Worm (Caenorhabditis elegans) whole organism, young adult: ENCODE results near the gene F57B9.8.

ENCODE experiments used
- B0035.1 ChIP-seq: sonication (generic microtip); optimal IDR thresholded peaks from 2 replicates; lab custom pipeline; 2016; ENCODE audit warnings: missing genetic modification characterization, mild to moderate bottlenecking, missing compliant biosample characterization, missing genotype, missing genetic modification reagents
- C06A6.2 ChIP-seq: fragments of 200-800 bp; sonication (Bioruptor generic); conservative IDR thresholded peaks from 2 replicates; pipeline ENCODE4 v1.3.6; 2022; ENCODE audit warnings: missing genetic modification characterization, missing compliant biosample characterization
- D2030.7 ChIP-seq: fragments of 200-800 bp; sonication (Bioruptor generic); IDR thresholded peaks from 2 replicates; pipeline ENCODE4 v1.3.6; 2022; ENCODE audit warnings: missing genetic modification reagents, missing genetic modification characterization, missing compliant biosample characterization
- F23B12.7 ChIP-seq: sonication (generic microtip); optimal IDR thresholded peaks from 2 replicates; lab custom pipeline; 2017; ENCODE audit warnings: missing genetic modification characterization, mild to moderate bottlenecking, missing compliant biosample characterization, antibody characterized with exemption, moderate library complexity; ENCODE audit not compliant: insufficient read depth
- F52B5.7 ChIP-seq: sonication (generic microtip); optimal IDR thresholded peaks from 2 replicates; lab custom pipeline; 2016; ENCODE audit warnings: mild to moderate bottlenecking, missing genetic modification characterization, missing compliant biosample characterization
- F57A8.1 ChIP-seq: fragments of 200-800 bp; sonication (Bioruptor generic); optimal IDR thresholded peaks from 2 replicates; lab custom pipeline; 2018; ENCODE audit warnings: mild to moderate bottlenecking, missing genetic modification characterization, moderate library complexity, missing compliant biosample characterization
- F57C9.4 ChIP-seq: sonication (generic microtip); optimal IDR thresholded peaks from 2 replicates; lab custom pipeline; 2017; ENCODE audit warnings: mild to moderate bottlenecking, missing genetic modification characterization, missing compliant biosample characterization
- T07F8.4 ChIP-seq: sonication (generic microtip); optimal IDR thresholded peaks from 2 replicates; lab custom pipeline; 2016; ENCODE audit warnings: mild to moderate bottlenecking, missing genetic modification characterization, moderate library complexity, missing compliant biosample characterization
- Y95B8A.8 ChIP-seq: fragments of 200-800 bp; sonication (Bioruptor generic); IDR thresholded peaks from 2 replicates; pipeline ENCODE4 v1.3.6; 2022; ENCODE audit warnings: missing genetic modification reagents, missing genetic modification characterization, missing compliant biosample characterization
- aptf-2 ChIP-seq: fragments of 200-800 bp; sonication (Bioruptor generic); conservative IDR thresholded peaks from 2 replicates; pipeline ENCODE4 v1.3.6; 2022; ENCODE audit warnings: missing genetic modification reagents, missing genetic modification characterization, missing compliant biosample characterization
- attf-5 ChIP-seq: fragments of 200-800 bp; sonication (Bioruptor generic); optimal IDR thresholded peaks from 2 replicates; lab custom pipeline; 2018; ENCODE audit warnings: mild to moderate bottlenecking, missing genetic modification characterization, missing compliant biosample characterization
- bed-1 ChIP-seq: fragments of 200-800 bp; sonication (Bioruptor generic); IDR thresholded peaks from 2 replicates; pipeline ENCODE4 v1.3.6; 2022; ENCODE audit warnings: missing genetic modification reagents, missing genetic modification characterization, missing compliant biosample characterization
- bed-2 ChIP-seq: fragments of 200-800 bp; sonication (Bioruptor generic); IDR thresholded peaks from 2 replicates; pipeline ENCODE4 v1.3.6; 2022; ENCODE audit warnings: missing genetic modification reagents, missing genetic modification characterization, missing compliant biosample characterization
- ceh-100 ChIP-seq: fragments of 200-800 bp; sonication (Bioruptor generic); IDR thresholded peaks from 2 replicates; pipeline ENCODE4 v1.3.6; 2022; ENCODE audit warnings: missing genetic modification reagents, missing genetic modification characterization, missing compliant biosample characterization
- ceh-27 ChIP-seq: fragments of 200-800 bp; sonication (Bioruptor generic); optimal IDR thresholded peaks from 2 replicates; lab custom pipeline; 2018; ENCODE audit warnings: mild to moderate bottlenecking, missing genetic modification characterization, moderate library complexity, missing compliant biosample characterization
- ceh-40 ChIP-seq: fragments of 200-800 bp; sonication (Bioruptor generic); IDR thresholded peaks from 2 replicates; pipeline ENCODE4 v1.3.6; 2022; ENCODE audit warnings: missing genetic modification characterization, missing compliant biosample characterization
- ceh-58 ChIP-seq: fragments of 200-800 bp; sonication (Bioruptor generic); IDR thresholded peaks from 2 replicates; pipeline ENCODE4 v1.3.6; 2022; ENCODE audit warnings: missing genetic modification characterization, missing compliant biosample characterization
- die-1 ChIP-seq: sonication (generic microtip); optimal IDR thresholded peaks from 2 replicates; lab custom pipeline; 2016; ENCODE audit warnings: missing genotype, mild to moderate bottlenecking, missing genetic modification characterization, missing compliant biosample characterization
- dox-1 ChIP-seq: fragments of 200-800 bp; sonication (Bioruptor generic); IDR thresholded peaks from 2 replicates; pipeline ENCODE4 v1.3.6; 2022; ENCODE audit warnings: missing genetic modification reagents, missing genetic modification characterization, missing compliant biosample characterization
- dpff-1 ChIP-seq: sonication (generic microtip); optimal IDR thresholded peaks from 2 replicates; lab custom pipeline; 2017; ENCODE audit warnings: mild to moderate bottlenecking, missing genetic modification characterization, missing compliant biosample characterization
- efl-1 ChIP-seq: fragments of 150-350 bp; optimal IDR thresholded peaks from 2 replicates; lab custom pipeline; 2014; ENCODE audit warnings: missing biosample characterization, missing genetic modification reagents, missing genetic modification characterization
- egl-18 ChIP-seq: fragments of 200-800 bp; sonication (Bioruptor generic); IDR thresholded peaks from 2 replicates; pipeline ENCODE4 v1.3.6; 2022; ENCODE audit warnings: missing genetic modification reagents, missing genetic modification characterization, missing compliant biosample characterization
- him-1 ChIP-seq: sonication (generic microtip); optimal IDR thresholded peaks from 2 replicates; lab custom pipeline; 2016; ENCODE audit warnings: missing genotype, missing genetic modification reagents, missing genetic modification characterization, missing compliant biosample characterization
- hlh-12 ChIP-seq: sonication (generic microtip); optimal IDR thresholded peaks from 2 replicates; lab custom pipeline; 2016; ENCODE audit warnings: missing genetic modification characterization, missing compliant biosample characterization
- hmg-20 ChIP-seq: fragments of 200-800 bp; sonication (Bioruptor generic); IDR thresholded peaks from 2 replicates; pipeline ENCODE4 v1.3.6; 2022; ENCODE audit warnings: missing genetic modification reagents, missing genetic modification characterization, missing compliant biosample characterization
- let-607 ChIP-seq, 2 experiments: fragments of 200-800 bp in 1 of 2; sonication (Bioruptor generic) in 1 of 2; sonication (generic microtip) in 1 of 2; optimal IDR thresholded peaks; 2 replicates each; lab custom pipeline; 2016 to 2018; ENCODE audit warnings: mild to moderate bottlenecking in 2 of 2, missing compliant biosample characterization in 2 of 2, missing genetic modification characterization in 2 of 2, moderate library complexity in 2 of 2, missing genotype in 1 of 2
- lin-40 ChIP-seq: sonication (generic microtip); optimal IDR thresholded peaks from 2 replicates; lab custom pipeline; 2016; ENCODE audit warnings: missing genetic modification characterization, mild to moderate bottlenecking, missing compliant biosample characterization, missing genotype, missing genetic modification reagents
- lir-1 ChIP-seq: fragments of 200-800 bp; sonication (Bioruptor generic); conservative IDR thresholded peaks from 2 replicates; pipeline ENCODE4 v1.3.6; 2022; ENCODE audit warnings: missing genetic modification reagents, missing genetic modification characterization, missing compliant biosample characterization
- lsy-27 ChIP-seq: sonication (generic microtip); optimal IDR thresholded peaks from 2 replicates; lab custom pipeline; 2017; ENCODE audit warnings: missing genetic modification characterization, mild to moderate bottlenecking, missing compliant biosample characterization, antibody characterized with exemption, missing genotype, borderline replicate concordance; ENCODE audit not compliant: insufficient read depth
- madf-6 ChIP-seq: fragments of 200-800 bp; sonication (Bioruptor generic); IDR thresholded peaks from 2 replicates; pipeline ENCODE4 v1.3.6; 2022; ENCODE audit warnings: missing genetic modification reagents, missing genetic modification characterization, missing compliant biosample characterization
- madf-8 ChIP-seq: fragments of 200-800 bp; sonication (Bioruptor generic); conservative IDR thresholded peaks from 2 replicates; pipeline ENCODE4 v1.3.6; 2022; ENCODE audit warnings: missing genetic modification reagents, missing genetic modification characterization, missing compliant biosample characterization
- mel-28 ChIP-seq: sonication (generic microtip); optimal IDR thresholded peaks from 2 replicates; lab custom pipeline; 2016; ENCODE audit warnings: borderline replicate concordance, mild to moderate bottlenecking, missing genetic modification characterization, missing compliant biosample characterization
- nfya-2 ChIP-seq: fragments of 200-800 bp; sonication (Bioruptor generic); IDR thresholded peaks from 2 replicates; pipeline ENCODE4 v1.3.6; 2022; ENCODE audit warnings: missing genetic modification reagents, missing genetic modification characterization, missing compliant biosample characterization
- nhr-80 ChIP-seq: sonication (generic microtip); optimal IDR thresholded peaks from 2 replicates; lab custom pipeline; 2016; ENCODE audit warnings: missing genetic modification characterization, missing compliant biosample characterization
- repo-1 ChIP-seq: sonication (generic microtip); optimal IDR thresholded peaks from 2 replicates; lab custom pipeline; 2017; ENCODE audit warnings: mild to moderate bottlenecking, missing genetic modification characterization, missing compliant biosample characterization
- sdz-38 ChIP-seq: sonication (generic microtip); optimal IDR thresholded peaks from 2 replicates; lab custom pipeline; 2016; ENCODE audit warnings: missing genotype, missing genetic modification characterization, missing compliant biosample characterization
- snpc-4 ChIP-seq, 5 experiments: fragments of 150-350 bp in 1 of 5; sonication (generic microtip) in 4 of 5; optimal IDR thresholded peaks; 2 replicates each; lab custom pipeline; 2014 to 2018; ENCODE audit warnings: missing genetic modification characterization in 5 of 5, missing biosample characterization in 3 of 5, antibody characterized with exemption in 2 of 5, mild to moderate bottlenecking in 2 of 5, missing compliant biosample characterization in 2 of 5, missing genotype in 2 of 5, moderate library complexity in 2 of 5, missing genetic modification reagents in 1 of 5
- tlf-1 ChIP-seq: fragments of 200-800 bp; sonication (Bioruptor generic); optimal IDR thresholded peaks from 2 replicates; lab custom pipeline; 2018; ENCODE audit warnings: mild to moderate bottlenecking, missing genetic modification characterization, missing compliant biosample characterization
- ztf-18 ChIP-seq: sonication (generic microtip); optimal IDR thresholded peaks from 2 replicates; lab custom pipeline; 2016; ENCODE audit warnings: missing genotype, mild to moderate bottlenecking, missing genetic modification characterization, missing compliant biosample characterization
- ztf-25 ChIP-seq: fragments of 200-800 bp; sonication (Bioruptor generic); IDR thresholded peaks from 2 replicates; pipeline ENCODE4 v1.3.6; 2022; ENCODE audit warnings: missing genetic modification reagents, missing genetic modification characterization, missing compliant biosample characterization
- ztf-3 ChIP-seq: fragments of 200-800 bp; sonication (Bioruptor generic); optimal IDR thresholded peaks from 2 replicates; lab custom pipeline; 2018; ENCODE audit warnings: mild to moderate bottlenecking, missing genetic modification characterization, missing compliant biosample characterization

F57B9.8 gene

ce11 chrIII:6969781-6970342 lies 34.7 kb upstream of the F57B9.8 start (continued):
- TF ChIP-seq lsy-27 (tag; lab: Kevin White, UChicago) (no peak), attf-5 (GFP tag; lab: Kevin White, UChicago) (no peak), F23B12.7 (tag; lab: Kevin White, UChicago) (no peak), ceh-40 (no peak), snpc-4 (GFP tag; optimal IDR thresholded peaks at IDR 0.05; lab: Kevin White, UChicago) (peak; percentile 64), snpc-4 (tag; optimal IDR thresholded peaks at IDR 0.05; lab: Kevin White, UChicago) (peak in 3 of 4 experiments; percentile 57 to 76 (median 74)), F57A8.1 (no peak), D2030.7 (GFP tag; lab: Robert Waterston, UW) (peak; percentile 67), tlf-1 (GFP tag; lab: Kevin White, UChicago) (peak; percentile 84), T07F8.4 (tag; lab: Kevin White, UChicago) (no peak), mel-28 (tag; lab: Kevin White, UChicago) (no peak), dpff-1 (no peak), egl-18 (GFP tag; lab: Robert Waterston, UW) (no peak)

- TF ChIP-seq repo-1 (tag; lab: Kevin White, UChicago) (no peak), F52B5.7 (tag; lab: Kevin White, UChicago) (no peak), let-607 (tag; optimal IDR thresholded peaks at IDR 0.05; lab: Kevin White, UChicago) (no peak), nfya-2 (no peak), bed-2 (GFP tag; lab: Robert Waterston, UW) (no peak), ceh-58 (no peak), aptf-2 (no peak), him-1 (tag; lab: Kevin White, UChicago) (no peak), lir-1 (GFP tag; lab: Robert Waterston, UW) (no peak), die-1 (tag; lab: Kevin White, UChicago) (no peak), efl-1 (GFP tag; lab: Kevin White, UChicago) (no peak), C06A6.2 (GFP tag; lab: Robert Waterston, UW) (no peak), F23B12.7 (tag; lab: Kevin White, UChicago) (no peak)
These were observed 34.0 kb upstream of the F57B9.8 start, which contains the start of gene F31E3.12 for ce11 chrIII:6969090-6969489. TSS of gene F31E3.12 (plus strand) at chrIII:6969390.

- TF ChIP-seq ztf-18 (tag; lab: Kevin White, UChicago): no peak
- no peak for TF ChIP-seq nhr-80 (tag; lab: Kevin White, UChicago)
- TF ChIP-seq dox-1: no peak
- peak; percentile 71 for TF ChIP-seq madf-6 (GFP tag; lab: Robert Waterston, UW)
- TF ChIP-seq bed-1: no peak
- TF ChIP-seq let-607 (tag; optimal IDR thresholded peaks at IDR 0.05; lab: Kevin White, UChicago): no peak
- 0 out of 2 replicates have a peak, but pooled peaks have one; percentile 6 for TF ChIP-seq madf-8
- no peak for TF ChIP-seq snpc-4 (GFP tag; optimal IDR thresholded peaks at IDR 0.05; lab: Kevin White, UChicago)
- no peak for TF ChIP-seq snpc-4 (tag; optimal IDR thresholded peaks at IDR 0.05; lab: Kevin White, UChicago)
- no peak for TF ChIP-seq bed-2 (GFP tag; lab: Robert Waterston, UW)
- TF ChIP-seq ztf-25 (GFP tag; lab: Robert Waterston, UW): no peak
- no peak for TF ChIP-seq B0035.1 (tag; lab: Kevin White, UChicago)
- TF ChIP-seq ceh-100: no peak
- TF ChIP-seq ztf-3 (GFP tag; lab: Kevin White, UChicago): no peak
- no peak for TF ChIP-seq ceh-27 (GFP tag; lab: Kevin White, UChicago)
- no peak for TF ChIP-seq Y95B8A.8 (GFP tag; lab: Robert Waterston, UW)
- no peak for TF ChIP-seq F57C9.4 (tag; lab: Kevin White, UChicago)
- no peak for TF ChIP-seq lin-40
- TF ChIP-seq efl-1 (GFP tag; lab: Kevin White, UChicago): peak; percentile 55
- no peak for TF ChIP-seq sdz-38
- TF ChIP-seq hmg-20 (GFP tag; lab: Robert Waterston, UW): no peak
- no peak for TF ChIP-seq hlh-12
These were observed 33.5 kb upstream of the F57B9.8 start for ce11 chrIII:6968655-6969054.
